Worm (Caenorhabditis elegans): ENCODE data around the gene ZK1320.2.

The ZK1320.2 gene

DNA sequence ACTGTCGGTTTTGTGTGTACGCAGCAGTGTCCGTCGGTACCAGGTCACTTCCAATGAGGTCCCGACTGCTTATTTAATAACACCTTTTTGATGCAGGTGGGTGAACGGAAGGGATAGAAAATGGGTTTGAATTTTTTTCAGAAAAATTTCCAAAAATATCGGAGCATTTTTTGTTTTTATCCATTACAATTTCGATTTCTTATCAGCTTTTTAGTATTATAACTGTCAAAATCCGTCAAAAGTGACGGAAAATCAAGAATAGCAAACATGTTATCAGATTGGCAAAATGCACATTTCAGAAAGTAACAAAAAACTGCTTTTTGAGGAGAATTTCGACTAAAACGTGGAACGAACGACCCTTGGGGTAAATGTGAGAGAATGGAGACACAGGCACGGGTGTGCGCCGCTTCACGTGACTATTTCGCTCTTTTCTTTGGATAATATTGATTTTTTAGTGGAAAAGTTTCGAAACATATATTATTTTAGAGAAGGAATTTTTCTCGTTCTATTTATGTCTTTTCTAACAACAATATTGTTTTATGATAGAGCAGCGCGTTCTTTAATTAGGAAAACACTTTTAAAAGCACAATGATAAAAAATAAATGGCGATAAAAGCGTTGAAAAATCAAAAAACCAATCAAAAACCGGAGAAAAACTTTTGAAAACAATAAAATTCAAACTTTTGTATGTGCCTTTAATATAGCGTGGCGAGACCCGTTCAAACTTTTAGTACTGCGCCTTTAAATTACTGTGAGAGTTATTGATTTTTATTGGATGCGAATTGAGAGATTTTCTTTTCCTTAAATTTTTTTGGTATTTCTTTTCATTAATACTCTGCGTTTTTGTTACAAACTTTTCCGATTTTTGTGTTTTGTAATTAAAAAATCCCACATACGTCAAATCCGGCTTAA is 11.6 kb downstream of the ZK1320.2 start, which contains the start of gene sqv-8 (continued):
- TF ChIP-seq lin-54 (GFP tag; optimal IDR thresholded peaks at IDR 0.05): peak; percentile 80
- TF ChIP-seq die-1 (tag; optimal IDR thresholded peaks at IDR 0.05): no peak
- TF ChIP-seq unc-130 (GFP tag; optimal IDR thresholded peaks at IDR 0.05): no peak
- no peak for TF ChIP-seq hsf-1 (GFP tag; IDR thresholded peaks at IDR 0.05)
- TF ChIP-seq B0019.2 (GFP tag; conservative IDR thresholded peaks at IDR 0.05): no peak
- no peak for TF ChIP-seq hmg-20 (GFP tag; IDR thresholded peaks at IDR 0.05)
- TF ChIP-seq F57C9.4 (tag; optimal IDR thresholded peaks at IDR 0.05): no peak
- peak; percentile 20 for TF ChIP-seq attf-5 (GFP tag; optimal IDR thresholded peaks at IDR 0.05)
- no peak for TF ChIP-seq tbp1 (GFP tag; optimal IDR thresholded peaks at IDR 0.05)
- TF ChIP-seq ztf-18 (tag; optimal IDR thresholded peaks at IDR 0.05): no peak
- no peak for TF ChIP-seq let-526 (GFP tag; IDR thresholded peaks at IDR 0.05)
- no peak for TF ChIP-seq him-1 (tag; optimal IDR thresholded peaks at IDR 0.05)
- TF ChIP-seq mel-28 (tag; optimal IDR thresholded peaks at IDR 0.05; ENCODE audit: borderline replicate concordance): no peak

DNA sequence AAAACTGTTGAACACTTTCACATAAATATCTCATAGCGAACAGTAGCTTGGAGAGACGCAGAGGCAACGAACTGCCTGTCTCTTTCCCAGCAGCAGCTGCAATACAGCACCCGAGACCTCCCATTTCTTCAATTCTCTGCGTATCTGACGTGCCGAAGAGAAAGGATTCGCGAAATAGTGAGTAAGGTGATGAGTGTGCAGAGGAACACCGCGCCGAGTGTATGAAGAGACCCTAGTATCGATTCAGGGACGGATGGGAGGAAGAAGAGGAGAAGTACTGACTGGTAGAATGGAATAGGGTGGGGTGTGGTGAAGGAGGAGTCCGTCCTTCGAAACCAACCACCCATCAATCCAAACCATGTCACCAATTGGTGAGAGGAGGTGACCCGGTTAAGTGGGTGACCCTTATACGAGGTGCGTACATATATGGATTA is 12.7 kb downstream of the ZK1320.2 start:
- TF ChIP-seq F22D6.2 (tag; optimal IDR thresholded peaks at IDR 0.05) (no peak), akir-1 (GFP tag; optimal IDR thresholded peaks at IDR 0.05) (no peak), attf-6 (GFP tag; IDR thresholded peaks at IDR 0.05) (no peak), madf-8 (GFP tag; conservative IDR thresholded peaks at IDR 0.05) (no peak), ceh-58 (GFP tag; IDR thresholded peaks at IDR 0.05) (no peak), dpl-1 (GFP tag; optimal IDR thresholded peaks at IDR 0.05) (no peak), lin-35 (GFP tag; optimal IDR thresholded peaks at IDR 0.05) (peak in 1 of 3 experiments; percentile 51), madf-10 (tag; optimal IDR thresholded peaks at IDR 0.05) (no peak), ztf-25 (GFP tag; IDR thresholded peaks at IDR 0.05) (no peak), ceh-91 (GFP tag; IDR thresholded peaks at IDR 0.05) (no peak), hmg-1.2 (GFP tag; IDR thresholded peaks at IDR 0.05) (peak; percentile 78), F33H1.4 (GFP tag; IDR thresholded peaks at IDR 0.05) (no peak), F52B5.7 (tag; optimal IDR thresholded peaks at IDR 0.05) (no peak), nfya-2 (GFP tag; IDR thresholded peaks at IDR 0.05) (no peak), ceh-40 (GFP tag; IDR thresholded peaks at IDR 0.05) (no peak), ztf-18 (tag; optimal IDR thresholded peaks at IDR 0.05) (no peak), C17E4.6 (GFP tag; IDR thresholded peaks at IDR 0.05) (no peak), snpc-4 (GFP tag; optimal IDR thresholded peaks at IDR 0.05) (no peak), snpc-4 (tag; optimal IDR thresholded peaks at IDR 0.05) (peak in 2 of 4 experiments; percentile 4 to 35), sea-2 (GFP tag; IDR thresholded peaks at IDR 0.05) (0 out of 2 replicates have a peak, but pooled peaks have one; percentile 31), let-607 (tag; optimal IDR thresholded peaks at IDR 0.05) (no peak), him-1 (tag; optimal IDR thresholded peaks at IDR 0.05) (no peak), nhr-179 (tag; optimal IDR thresholded peaks at IDR 0.05) (no peak), tbx-9 (tag; optimal IDR thresholded peaks at IDR 0.05; ENCODE audit: borderline replicate concordance) (no peak), nhr-120 (GFP tag; IDR thresholded peaks at IDR 0.05) (no peak), B0019.2 (GFP tag; conservative IDR thresholded peaks at IDR 0.05) (no peak), lin-40 (tag; optimal IDR thresholded peaks at IDR 0.05) (peak; percentile 66), rpc-1 (optimal IDR thresholded peaks at IDR 0.05) (no peak), rpc-1 (tag; optimal IDR thresholded peaks at IDR 0.05) (no peak), mel-28 (tag; optimal IDR thresholded peaks at IDR 0.05; ENCODE audit: borderline replicate concordance) (no peak), repo-1 (tag; optimal IDR thresholded peaks at IDR 0.05) (no peak), ztf-26 (tag; optimal IDR thresholded peaks at IDR 0.05) (no peak), Y79H2A.3 (GFP tag; conservative IDR thresholded peaks at IDR 0.05) (no peak), bed-1 (GFP tag; IDR thresholded peaks at IDR 0.05) (no peak), unc-62 (GFP tag; optimal IDR thresholded peaks at IDR 0.05) (peak; percentile 7), zfh-2 (GFP tag; conservative IDR thresholded peaks at IDR 0.05) (peak; percentile 91), F49E8.2 (tag; optimal IDR thresholded peaks at IDR 0.05; ENCODE audit: insufficient read depth) (no peak)

Measured in whole organism, young adult.